Worm (Caenorhabditis elegans): ENCODE measurements around the gene lido-8.

- TF ChIP-seq med-1 (GFP tag; optimal IDR thresholded peaks at IDR 0.05; ENCODE audit: insufficient read depth) (no peak), flt-1 (GFP tag; IDR thresholded peaks at IDR 0.05) (no peak), ref-1 (GFP tag; conservative IDR thresholded peaks at IDR 0.05) (no peak), tab-1 (GFP tag; IDR thresholded peaks at IDR 0.05) (no peak)
Observed at ce11 chrII:3045422-3045821, 48.6 kb downstream of the lido-8 start.

Measured in whole organism, midembryonic.